Worm (Caenorhabditis elegans): ENCODE measurements around the gene R04D3.4.

Gene R04D3.4

DNA sequence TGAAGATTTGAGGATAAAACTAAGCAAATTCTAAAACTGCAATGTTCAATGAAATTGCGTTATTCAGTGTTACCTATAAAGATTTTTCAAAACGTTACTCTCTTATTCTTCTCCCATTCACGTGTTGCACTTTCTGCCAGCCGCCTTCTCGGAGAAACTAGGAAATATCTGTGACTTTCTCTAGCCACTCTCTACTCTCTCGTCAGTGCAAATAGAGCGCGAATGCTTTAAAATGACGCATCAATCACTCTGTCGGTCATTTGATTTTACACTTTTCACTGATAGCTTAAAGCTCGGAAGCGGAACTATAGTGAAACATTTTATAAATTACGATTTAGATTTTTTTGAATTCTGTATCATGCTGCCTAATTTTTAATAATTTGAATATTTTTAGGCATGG is 40.3 kb upstream of the R04D3.4 start (continued):
- peak; percentile 94 for TF ChIP-seq snu-23 (GFP tag; optimal IDR thresholded peaks at IDR 0.05)
- no peak for TF ChIP-seq vab-15 (tag; optimal IDR thresholded peaks at IDR 0.05)
- no peak for TF ChIP-seq F16B12.6 (tag; optimal IDR thresholded peaks at IDR 0.05)
- TF ChIP-seq fkh-4 (tag; optimal IDR thresholded peaks at IDR 0.05; ENCODE audit: borderline replicate concordance) = no peak
- peak; percentile 73 to 89 for TF ChIP-seq lsy-2 (tag; optimal IDR thresholded peaks at IDR 0.05)
- peak; percentile 51 for TF ChIP-seq nhr-90 (tag; optimal IDR thresholded peaks at IDR 0.05; ENCODE audit: poor library complexity)
- TF ChIP-seq pag-3 (tag; optimal IDR thresholded peaks at IDR 0.05; ENCODE audit: borderline replicate concordance, insufficient read depth) = peak; percentile 93
- TF ChIP-seq grh-1 (GFP tag; IDR thresholded peaks at IDR 0.05) = no peak
- peak; percentile 58 to 67 for TF ChIP-seq efl-1 (optimal IDR thresholded peaks at IDR 0.05)
- TF ChIP-seq efl-1 (GFP tag; optimal IDR thresholded peaks at IDR 0.05 in 1 of 2) = peak; percentile 49 to 73
- TF ChIP-seq C16A3.4 (tag; optimal IDR thresholded peaks at IDR 0.05) = peak; percentile 88
- peak; percentile 89 for TF ChIP-seq rnt-1 (tag; optimal IDR thresholded peaks at IDR 0.05)
- peak; percentile 36 for TF ChIP-seq dsc-1 (tag; optimal IDR thresholded peaks at IDR 0.05)
- peak; percentile 79 for TF ChIP-seq ztf-4 (tag; optimal IDR thresholded peaks at IDR 0.05)
- peak; percentile 65 to 83 for TF ChIP-seq lin-35 (GFP tag; optimal IDR thresholded peaks at IDR 0.05)
- peak; percentile 47 for TF ChIP-seq mef-2 (tag; optimal IDR thresholded peaks at IDR 0.05)
- TF ChIP-seq blmp-1 (tag; optimal IDR thresholded peaks at IDR 0.05) = peak; percentile 90
- peak; percentile 74 for TF ChIP-seq jun-1 (tag; optimal IDR thresholded peaks at IDR 0.05)

- TF ChIP-seq nhr-71 (tag; optimal IDR thresholded peaks at IDR 0.05) (peak; percentile 40), hpl-2 (GFP tag; optimal IDR thresholded peaks at IDR 0.05) (no peak), lin-14 (GFP tag; optimal IDR thresholded peaks at IDR 0.05) (peak; percentile 21), nhr-237 (tag; optimal IDR thresholded peaks at IDR 0.05) (no peak), nhr-20 (tag; optimal IDR thresholded peaks at IDR 0.05) (peak; percentile 51), lsy-2 (tag; optimal IDR thresholded peaks at IDR 0.05) (no peak), hlh-4 (tag; optimal IDR thresholded peaks at IDR 0.05) (no peak), jun-1 (tag; optimal IDR thresholded peaks at IDR 0.05) (no peak), nhr-76 (tag; optimal IDR thresholded peaks at IDR 0.05) (no peak), lin-35 (GFP tag; optimal IDR thresholded peaks at IDR 0.05) (peak in 1 of 2 experiments; percentile 28), mdl-1 (tag; optimal IDR thresholded peaks at IDR 0.05) (no peak), egl-27 (tag; optimal IDR thresholded peaks at IDR 0.05) (no peak), alr-1 (tag; optimal IDR thresholded peaks at IDR 0.05; ENCODE audit: borderline replicate concordance) (no peak), efl-3 (GFP tag; optimal IDR thresholded peaks at IDR 0.05) (no peak), vab-15 (tag; optimal IDR thresholded peaks at IDR 0.05) (no peak), blmp-1 (tag; optimal IDR thresholded peaks at IDR 0.05) (peak; percentile 9), fos-1 (tag; optimal IDR thresholded peaks at IDR 0.05) (no peak), rnt-1 (tag; optimal IDR thresholded peaks at IDR 0.05) (no peak), swsn-7 (tag; optimal IDR thresholded peaks at IDR 0.05) (no peak), sox-4 (tag; optimal IDR thresholded peaks at IDR 0.05) (no peak), ets-5 (GFP tag; IDR thresholded peaks at IDR 0.05) (no peak), ama-1 (optimal IDR thresholded peaks at IDR 0.05) (no peak), hlh-17 (GFP tag; optimal IDR thresholded peaks at IDR 0.05; ENCODE audit: borderline replicate concordance) (no peak), lin-13 (GFP tag; optimal IDR thresholded peaks at IDR 0.05) (no peak), ztf-11 (tag; optimal IDR thresholded peaks at IDR 0.05) (no peak), dpl-1 (GFP tag; optimal IDR thresholded peaks at IDR 0.05) (no peak), aly-2 (tag; optimal IDR thresholded peaks at IDR 0.05) (no peak), tlp-1 (tag; optimal IDR thresholded peaks at IDR 0.05) (no peak), mep-1 (tag; optimal IDR thresholded peaks at IDR 0.05) (no peak), C04F5.9 (tag; optimal IDR thresholded peaks at IDR 0.05) (no peak), nhr-84 (tag; optimal IDR thresholded peaks at IDR 0.05) (no peak), nhr-85 (tag) (peak; percentile 58), unc-98 (GFP tag; IDR thresholded peaks at IDR 0.05) (no peak), sptf-1 (tag; optimal IDR thresholded peaks at IDR 0.05) (no peak), nhr-90 (tag; optimal IDR thresholded peaks at IDR 0.05; ENCODE audit: poor library complexity) (peak; percentile 32), mef-2 (tag; optimal IDR thresholded peaks at IDR 0.05) (no peak), elt-2 (tag; optimal IDR thresholded peaks at IDR 0.05) (peak; percentile 57), egl-13 (tag; optimal IDR thresholded peaks at IDR 0.05) (no peak)
These were observed 39.4 kb upstream of the R04D3.4 start, which contains the start of gene sir-2.2 for ce11 chrX:13328034-13328433. TSS of gene sir-2.2 (plus strand) at chrX:13328067.

Data from whole organism, L1 larva.